Worm (Caenorhabditis elegans) whole organism, L1 larva: ENCODE results near the gene inx-8.

ENCODE experiments used
- dpl-1 ChIP-seq, 3 experiments: fragments of 150-350 bp in 2 of 3; sonication (generic microtip) in 1 of 3; optimal IDR thresholded peaks; 2 replicates each; lab custom pipeline; 2014 to 2017; ENCODE audit warnings: missing biosample characterization in 3 of 3, missing genetic modification characterization in 3 of 3, missing genetic modification reagents in 3 of 3
- elt-3 ChIP-seq, 6 experiments: fragments of 150-350 bp in 1 of 6; sonication (generic microtip); optimal IDR thresholded peaks; 2 replicates each; lab custom pipeline; 2017 to 2018; ENCODE audit warnings: missing biosample characterization in 6 of 6, missing genetic modification characterization in 6 of 6, inconsistent platforms in 1 of 6
- fkh-10 ChIP-seq: sonication (generic microtip); optimal IDR thresholded peaks from 2 replicates; lab custom pipeline; 2017; ENCODE audit warnings: missing biosample characterization, missing genetic modification reagents, missing genetic modification characterization
- fkh-4 ChIP-seq: sonication (generic microtip); optimal IDR thresholded peaks from 2 replicates; lab custom pipeline; 2016; ENCODE audit warnings: missing compliant biosample characterization, missing genetic modification characterization, borderline replicate concordance
- lsy-2 ChIP-seq, 2 experiments: fragments of 150-350 bp; optimal IDR thresholded peaks; 2 replicates each; lab custom pipeline; 2014; ENCODE audit warnings: missing biosample characterization in 2 of 2, missing genetic modification characterization in 2 of 2
- mab-9 ChIP-seq: fragments of 200-800 bp; sonication (Bioruptor generic); IDR thresholded peaks from 2 replicates; pipeline ENCODE4 v1.3.6; 2022; ENCODE audit warnings: missing genetic modification reagents, missing genetic modification characterization, missing compliant biosample characterization
- mef-2 ChIP-seq: fragments of 150-350 bp; optimal IDR thresholded peaks from 2 replicates; lab custom pipeline; 2014; ENCODE audit warnings: missing biosample characterization, missing genetic modification characterization
- nhr-12 ChIP-seq: sonication (generic microtip); optimal IDR thresholded peaks from 2 replicates; lab custom pipeline; 2017; ENCODE audit warnings: missing biosample characterization, missing genetic modification characterization
- nhr-20 ChIP-seq: sonication (generic microtip); optimal IDR thresholded peaks from 2 replicates; lab custom pipeline; 2016; ENCODE audit warnings: mild to moderate bottlenecking, missing genetic modification characterization, missing compliant biosample characterization
- nhr-237 ChIP-seq: fragments of 150-350 bp; optimal IDR thresholded peaks from 2 replicates; lab custom pipeline; 2014; ENCODE audit warnings: missing biosample characterization, missing genetic modification characterization

- TF ChIP-seq nhr-20 (tag; lab: Kevin White, UChicago) (peak; percentile 86), nhr-12 (tag; lab: Kevin White, UChicago) (no peak), dpl-1 (GFP tag; optimal IDR thresholded peaks at IDR 0.05; lab: Kevin White, UChicago) (peak; percentile 53 to 63 (median 61)), elt-3 (tag; optimal IDR thresholded peaks at IDR 0.05; lab: Kevin White, UChicago) (peak in 1 of 6 experiments; percentile 14), fkh-4 (tag; lab: Kevin White, UChicago) (no peak), lsy-2 (tag; optimal IDR thresholded peaks at IDR 0.05; lab: Kevin White, UChicago) (peak; percentile 65 to 88), nhr-237 (tag; lab: Kevin White, UChicago) (peak; percentile 51), fkh-10 (GFP tag; lab: Kevin White, UChicago) (no peak), mef-2 (no peak), mab-9 (GFP tag; lab: Robert Waterston, UW) (no peak)
Measured at ce11 chrIV:11635437-11636408, 37.9 kb upstream of the inx-8 start, which contains the start of gene mars-1.
